Worm (Caenorhabditis elegans): Measurements from ENCODE around the gene nspb-6.

The nspb-6 gene

DNA sequence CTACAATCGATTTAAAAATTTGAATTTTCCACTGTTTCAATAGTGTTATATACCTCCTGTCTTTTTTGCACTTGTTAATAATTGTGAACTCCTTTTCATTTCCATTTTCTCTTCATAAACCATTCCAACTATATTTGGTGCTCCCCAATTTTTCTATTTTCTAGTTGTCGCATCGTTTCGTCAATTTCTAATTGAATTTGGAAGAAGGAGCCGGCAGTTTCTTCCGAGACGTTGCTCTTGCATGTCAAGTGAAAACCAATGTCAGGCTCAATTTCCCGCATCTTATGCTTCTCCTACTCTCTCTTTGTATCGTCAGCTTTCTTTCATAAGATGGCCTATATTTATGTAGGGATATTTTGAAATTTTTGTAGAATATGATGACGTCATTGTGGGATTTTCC, 32.5 kb downstream of the nspb-6 start:
- no peak for TF ChIP-seq him-1 (tag; optimal IDR thresholded peaks at IDR 0.05)
- TF ChIP-seq W03F9.2 (tag; optimal IDR thresholded peaks at IDR 0.05): no peak
- no peak for TF ChIP-seq dao-5 (tag; optimal IDR thresholded peaks at IDR 0.05)

- TF ChIP-seq him-1 (tag; optimal IDR thresholded peaks at IDR 0.05): no peak
- TF ChIP-seq W03F9.2 (tag; optimal IDR thresholded peaks at IDR 0.05): no peak
- no peak for TF ChIP-seq dao-5 (tag; optimal IDR thresholded peaks at IDR 0.05)
Measured at ce11 chrIV:5928957-5929356, 33.7 kb downstream of the nspb-6 start.

- no peak for TF ChIP-seq W03F9.2 (tag; optimal IDR thresholded peaks at IDR 0.05)
- TF ChIP-seq dao-5 (tag; optimal IDR thresholded peaks at IDR 0.05): no peak
- TF ChIP-seq him-1 (tag; optimal IDR thresholded peaks at IDR 0.05): no peak
Measured at ce11 chrIV:5930345-5930744, 35.1 kb downstream of the nspb-6 start, which contains the start of gene lin-33. lin-33 (plus strand) TSS chrIV:5930645.

DNA sequence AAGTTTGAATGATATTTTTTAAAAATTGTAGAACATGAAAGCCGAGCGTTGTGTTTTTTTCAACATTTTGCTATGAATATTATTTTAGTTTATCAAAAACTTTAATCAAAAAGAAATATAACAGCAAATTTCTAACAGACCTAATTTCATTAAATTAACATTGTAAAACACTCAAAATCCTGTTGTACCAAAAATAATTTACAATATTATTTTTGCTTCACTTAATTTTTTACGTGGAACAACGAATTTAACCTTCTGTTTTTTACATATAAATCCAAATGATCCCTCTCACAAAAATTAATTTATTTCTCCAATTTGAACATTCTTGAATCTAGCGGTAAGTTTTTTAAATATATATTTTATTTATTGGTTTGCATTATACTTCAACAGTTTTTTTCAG, 38.8 kb downstream of the nspb-6 start, which contains the start of gene H32C10.1:
TSS of gene H32C10.1 (plus strand) at position 301 of the 400 bp plus-strand sequence.
- no peak for TF ChIP-seq him-1 (tag; optimal IDR thresholded peaks at IDR 0.05)
- TF ChIP-seq dao-5 (tag; optimal IDR thresholded peaks at IDR 0.05): no peak
- TF ChIP-seq W03F9.2 (tag; optimal IDR thresholded peaks at IDR 0.05): no peak

DNA sequence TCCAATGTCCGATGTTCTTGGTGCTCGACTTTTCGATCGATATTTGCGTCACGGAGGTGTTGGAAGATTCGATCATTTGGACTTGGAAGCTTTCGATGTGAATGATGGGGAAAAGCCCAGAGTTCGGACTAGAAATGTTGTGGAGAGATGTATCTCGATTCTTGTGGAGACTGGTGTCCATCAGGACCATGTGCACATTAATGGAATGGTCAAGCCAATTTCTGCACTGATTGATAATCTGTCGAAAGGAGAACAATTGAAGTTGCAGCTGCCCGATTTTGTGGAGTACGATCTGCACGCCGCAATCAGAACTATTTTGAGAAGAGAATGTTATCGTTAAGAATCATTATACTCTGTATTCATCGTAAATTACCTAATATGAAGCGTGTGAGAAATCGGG, 41.8 kb downstream of the nspb-6 start:
- TF ChIP-seq W03F9.2 (tag; optimal IDR thresholded peaks at IDR 0.05): no peak
- no peak for TF ChIP-seq him-1 (tag; optimal IDR thresholded peaks at IDR 0.05)
- TF ChIP-seq dao-5 (tag; optimal IDR thresholded peaks at IDR 0.05): no peak

DNA sequence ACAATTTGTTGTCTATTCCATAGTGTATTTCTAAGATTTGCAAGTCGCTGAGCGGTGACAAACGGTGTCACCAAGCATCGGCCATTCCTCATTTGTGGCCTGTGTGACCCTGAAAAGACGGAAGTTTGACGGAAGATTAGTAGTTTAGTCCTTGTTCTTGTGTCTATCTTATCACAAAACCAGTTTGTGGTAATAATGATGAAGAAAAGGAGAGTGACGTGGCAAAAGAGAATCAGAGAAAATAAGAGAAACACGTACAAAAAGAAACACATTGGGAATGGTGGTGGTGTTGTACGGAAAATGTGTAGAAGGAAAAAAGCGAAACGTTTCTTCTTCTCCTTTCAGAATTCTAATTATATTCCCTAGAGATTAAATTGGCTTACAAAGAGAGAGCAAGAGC, 43.8 kb downstream of the nspb-6 start, which contains the start of gene mcu-1:
TSS of gene mcu-1 (minus strand) at position 109 of the 400 bp plus-strand sequence.
- TF ChIP-seq dao-5 (tag; optimal IDR thresholded peaks at IDR 0.05): no peak
- TF ChIP-seq W03F9.2 (tag; optimal IDR thresholded peaks at IDR 0.05): no peak

DNA sequence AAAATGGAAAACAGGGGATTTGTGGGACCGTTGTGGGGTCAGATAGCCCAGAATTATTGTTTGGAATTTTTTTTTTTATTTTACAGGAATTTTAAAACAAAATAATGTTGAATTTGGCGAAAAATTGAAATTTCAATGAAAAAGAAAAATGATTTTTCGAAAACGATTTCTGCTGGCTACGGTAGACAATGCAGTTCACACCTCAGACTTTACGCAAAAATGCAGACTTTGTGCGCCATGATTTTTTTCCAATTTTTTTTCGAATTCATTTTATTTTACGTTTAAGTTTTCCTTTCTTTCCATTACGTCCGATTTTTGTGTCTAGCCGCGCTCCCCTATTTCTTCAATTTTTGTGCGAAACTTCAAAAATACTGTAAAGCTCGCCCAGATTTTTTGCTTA, 44.6 kb downstream of the nspb-6 start:
- TF ChIP-seq him-1 (tag; optimal IDR thresholded peaks at IDR 0.05) (no peak), dao-5 (tag; optimal IDR thresholded peaks at IDR 0.05) (no peak), W03F9.2 (tag; optimal IDR thresholded peaks at IDR 0.05) (no peak)

ce11 chrIV:5940608-5941007, 45.3 kb downstream of the nspb-6 start:
- no peak for TF ChIP-seq W03F9.2 (tag; optimal IDR thresholded peaks at IDR 0.05)
- no peak for TF ChIP-seq him-1 (tag; optimal IDR thresholded peaks at IDR 0.05)
- no peak for TF ChIP-seq dao-5 (tag; optimal IDR thresholded peaks at IDR 0.05)

DNA sequence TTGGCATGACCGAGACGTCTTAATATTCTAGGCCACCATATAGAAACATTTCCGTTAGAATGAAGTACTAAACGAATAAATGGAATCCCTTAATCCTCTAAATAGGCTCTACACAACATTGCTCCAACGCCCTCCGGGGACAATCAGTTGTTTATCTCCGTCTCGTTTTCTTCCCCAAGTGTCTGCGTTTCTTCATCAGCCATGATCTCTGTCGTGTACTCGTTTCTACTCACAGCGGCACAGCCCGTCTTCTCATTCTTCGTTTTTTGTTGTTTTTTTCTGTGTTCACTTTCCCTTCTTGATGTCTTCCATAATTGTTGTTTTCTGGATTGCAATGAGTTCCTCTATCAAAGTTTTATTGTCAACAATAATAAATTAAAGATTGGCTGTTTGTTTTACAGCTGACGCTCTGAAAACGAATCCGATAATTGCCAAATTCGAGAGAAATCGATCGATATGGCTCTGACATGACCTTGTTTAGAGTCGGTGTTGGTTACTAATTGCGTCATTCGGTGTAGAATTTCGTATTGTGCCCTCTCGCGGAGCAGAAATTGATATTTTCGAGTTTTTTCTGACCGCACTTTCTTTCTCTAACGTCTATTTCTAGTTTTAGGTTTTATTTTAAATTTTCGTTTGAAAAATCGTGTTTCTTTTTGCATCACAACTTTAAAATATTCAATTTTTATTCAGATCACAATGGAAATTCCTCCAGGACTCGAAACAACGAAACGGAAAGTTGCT, 46.1 kb downstream of the nspb-6 start, which contains the start of gene pfkb-1.2:
TSS of gene pfkb-1.2 (plus strand) at position 691 of the 741 bp plus-strand sequence.
- TF ChIP-seq dao-5 (tag; optimal IDR thresholded peaks at IDR 0.05): no peak
- TF ChIP-seq him-1 (tag; optimal IDR thresholded peaks at IDR 0.05): no peak
- TF ChIP-seq W03F9.2 (tag; optimal IDR thresholded peaks at IDR 0.05): no peak

ce11 chrIV:5944172-5944571, 48.9 kb downstream of the nspb-6 start:
- TF ChIP-seq him-1 (tag; optimal IDR thresholded peaks at IDR 0.05) (no peak), W03F9.2 (tag; optimal IDR thresholded peaks at IDR 0.05) (no peak), dao-5 (tag; optimal IDR thresholded peaks at IDR 0.05) (no peak)

DNA sequence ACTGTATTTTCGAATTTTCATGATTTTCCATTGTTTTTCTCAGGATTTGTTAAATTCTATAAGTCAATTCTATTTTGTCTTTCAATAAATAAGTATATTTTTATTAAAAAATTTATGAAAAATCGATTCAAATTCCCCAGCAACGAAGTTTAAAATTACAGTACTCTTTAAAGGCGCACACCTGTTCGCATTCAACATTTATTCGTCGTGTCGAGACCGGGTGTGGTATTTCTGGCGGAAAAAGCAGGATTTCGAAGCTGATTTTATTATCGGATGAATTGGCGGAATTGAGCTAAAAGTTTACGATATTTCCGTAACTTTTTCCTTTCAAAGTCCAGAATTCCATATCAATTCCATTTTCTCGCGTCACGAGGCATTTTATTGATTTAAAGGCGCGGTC, 50.2 kb downstream of the nspb-6 start:
- TF ChIP-seq dao-5 (tag; optimal IDR thresholded peaks at IDR 0.05) (no peak), him-1 (tag; optimal IDR thresholded peaks at IDR 0.05) (no peak), W03F9.2 (tag; optimal IDR thresholded peaks at IDR 0.05) (no peak)
